Worm (Caenorhabditis elegans): ENCODE results near the gene R166.3.

DNA sequence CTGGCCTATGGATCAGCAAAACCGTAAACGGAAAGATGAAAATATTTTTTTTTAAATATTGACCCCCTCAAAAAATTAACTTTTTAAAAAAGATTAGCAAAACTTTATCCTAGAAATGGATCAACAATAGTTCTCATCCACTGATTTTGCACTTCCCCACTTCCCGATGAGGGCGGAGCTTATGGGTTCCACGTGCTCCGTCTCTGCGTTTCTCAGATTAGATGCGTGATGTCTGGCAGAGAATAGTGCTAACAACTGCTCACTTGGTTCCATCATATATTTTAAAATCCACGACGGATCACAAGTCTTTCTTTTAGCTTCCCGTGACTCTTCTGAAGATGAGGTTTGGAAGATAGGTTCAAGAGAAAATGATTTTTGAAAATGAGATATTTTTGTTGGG, 19.2 kb upstream of the R166.3 start:
- TF ChIP-seq klf-2 (GFP tag; conservative IDR thresholded peaks at IDR 0.05) (no peak), flt-1 (GFP tag; IDR thresholded peaks at IDR 0.05) (no peak), ztf-29 (GFP tag; IDR thresholded peaks at IDR 0.05) (no peak), T22C8.4 (GFP tag; IDR thresholded peaks at IDR 0.05) (no peak), tab-1 (GFP tag; IDR thresholded peaks at IDR 0.05) (no peak), cog-1 (tag; optimal IDR thresholded peaks at IDR 0.05) (no peak), ztf-23 (GFP tag; IDR thresholded peaks at IDR 0.05) (no peak), med-1 (GFP tag; optimal IDR thresholded peaks at IDR 0.05; ENCODE audit: insufficient read depth) (no peak), ref-1 (GFP tag; conservative IDR thresholded peaks at IDR 0.05) (no peak)
